Worm (Caenorhabditis elegans): ENCODE data around the gene F55H2.7.

DNA sequence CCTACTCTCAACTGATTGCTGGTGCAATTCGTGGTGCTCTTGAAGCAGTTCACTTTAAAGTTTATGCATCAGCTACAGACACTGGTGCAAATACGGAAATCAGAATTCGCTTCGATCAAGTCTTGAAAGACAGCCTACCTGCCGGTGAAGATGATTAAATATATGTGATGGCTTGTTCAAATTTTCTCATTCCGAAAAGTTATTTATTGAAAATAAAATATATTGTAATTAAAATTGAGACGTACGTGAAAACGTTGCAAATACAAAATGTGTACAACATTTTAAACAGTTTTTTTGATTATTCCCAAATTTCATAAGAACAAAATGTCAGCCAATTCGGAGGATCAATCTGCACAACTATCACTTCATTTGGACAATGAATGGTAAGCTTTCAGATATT lies 10.8 kb upstream of the F55H2.7 start, which contains the start of gene ZK1098.6:
- no peak for TF ChIP-seq him-1 (tag; optimal IDR thresholded peaks at IDR 0.05)
- TF ChIP-seq W03F9.2 (tag; optimal IDR thresholded peaks at IDR 0.05): no peak
